Worm (Caenorhabditis elegans) whole organism, late embryonic: ENCODE results near the gene unc-31.

ENCODE experiments used
- C08G9.2 ChIP-seq: sonication (generic microtip); optimal IDR thresholded peaks from 2 replicates; lab custom pipeline; 2016; ENCODE audit warnings: mild to moderate bottlenecking, missing genetic modification characterization, moderate library complexity, missing compliant biosample characterization
- F13H6.1 ChIP-seq: sonication (generic microtip); optimal IDR thresholded peaks from 2 replicates; lab custom pipeline; 2016; ENCODE audit warnings: missing genetic modification characterization, missing compliant biosample characterization
- ama-1 ChIP-seq: fragments of 150-350 bp; optimal IDR thresholded peaks from 2 replicates; lab custom pipeline; 2014
- ceh-31 ChIP-seq: sonication (generic microtip); optimal IDR thresholded peaks from 2 replicates; lab custom pipeline; 2016; ENCODE audit warnings: missing genetic modification characterization, missing compliant biosample characterization
- ceh-9 ChIP-seq: sonication (generic microtip); optimal IDR thresholded peaks from 2 replicates; lab custom pipeline; 2016; ENCODE audit warnings: mild to moderate bottlenecking, missing genetic modification characterization, inconsistent platforms, missing compliant biosample characterization
- elt-2 ChIP-seq: sonication (generic microtip); optimal IDR thresholded peaks from 2 replicates; lab custom pipeline; 2016; ENCODE audit warnings: missing genetic modification reagents, missing genetic modification characterization, missing compliant biosample characterization
- fkh-10 ChIP-seq: fragments of 150-350 bp; optimal IDR thresholded peaks from 2 replicates; lab custom pipeline; 2014; ENCODE audit warnings: missing biosample characterization, missing genetic modification reagents, missing genetic modification characterization
- madf-2 ChIP-seq: sonication (generic microtip); optimal IDR thresholded peaks from 2 replicates; lab custom pipeline; 2017; ENCODE audit warnings: missing genetic modification characterization, missing compliant biosample characterization
- odd-2 ChIP-seq: sonication (generic microtip); optimal IDR thresholded peaks from 2 replicates; lab custom pipeline; 2017; ENCODE audit warnings: antibody characterized with exemption, mild to moderate bottlenecking, missing genetic modification characterization, missing compliant biosample characterization
- pat-9 ChIP-seq: fragments of 200-800 bp; sonication (Bioruptor generic); optimal IDR thresholded peaks from 2 replicates; lab custom pipeline; 2018; ENCODE audit warnings: mild to moderate bottlenecking, missing genetic modification characterization, moderate library complexity, missing compliant biosample characterization
- pros-1 ChIP-seq: fragments of 150-350 bp; optimal IDR thresholded peaks from 2 replicates; lab custom pipeline; 2014; ENCODE audit warnings: missing biosample characterization, missing genetic modification reagents, missing genetic modification characterization
- sox-4 ChIP-seq: sonication (generic microtip); optimal IDR thresholded peaks from 2 replicates; lab custom pipeline; 2017; ENCODE audit warnings: mild to moderate bottlenecking, missing genetic modification characterization, inconsistent platforms, missing compliant biosample characterization
- tbx-2 ChIP-seq: sonication (generic microtip); optimal IDR thresholded peaks from 2 replicates; lab custom pipeline; 2016; ENCODE audit warnings: missing genetic modification characterization, missing compliant biosample characterization
- unc-3 ChIP-seq, 2 experiments: fragments of 200-800 bp in 1 of 2; sonication (Bioruptor generic) in 1 of 2; sonication (generic microtip) in 1 of 2; conservative IDR thresholded peaks in 1 of 2; optimal IDR thresholded peaks in 1 of 2; 2 replicates each; pipeline versions ENCODE4 v1.3.6 to Lab custom; 2016 to 2022; ENCODE audit warnings: missing compliant biosample characterization in 2 of 2, missing genetic modification characterization in 2 of 2, missing genetic modification reagents in 1 of 2

ce11 chrIV:12789088-12789487, 15.4 kb downstream of the unc-31 start, which contains the start of gene F07C6.3:
- no peak for TF ChIP-seq sox-4 (tag; lab: Kevin White, UChicago)
- TF ChIP-seq ceh-9 (tag; lab: Kevin White, UChicago): no peak
- TF ChIP-seq madf-2 (tag; lab: Kevin White, UChicago): no peak
- TF ChIP-seq ama-1 (lab: Kevin White, UChicago): no peak
- no peak for TF ChIP-seq elt-2 (tag; lab: Kevin White, UChicago)
- TF ChIP-seq odd-2 (tag; lab: Kevin White, UChicago): no peak
- TF ChIP-seq fkh-10 (GFP tag; lab: Kevin White, UChicago): no peak
- no peak for TF ChIP-seq tbx-2 (tag; lab: Kevin White, UChicago)
- TF ChIP-seq pat-9 (tag; lab: Kevin White, UChicago): no peak
- no peak for TF ChIP-seq ceh-31 (tag; lab: Kevin White, UChicago)
- no peak for TF ChIP-seq C08G9.2 (tag; lab: Kevin White, UChicago)
- TF ChIP-seq unc-3 (GFP tag; conservative IDR thresholded peaks at IDR 0.05; lab: Robert Waterston, UW): no peak
- TF ChIP-seq unc-3 (tag; optimal IDR thresholded peaks at IDR 0.05; lab: Kevin White, UChicago): no peak
- no peak for TF ChIP-seq F13H6.1 (tag; lab: Kevin White, UChicago)
- no peak for TF ChIP-seq pros-1 (tag; lab: Kevin White, UChicago)
